Worm (Caenorhabditis elegans) whole organism, L4/young adult: Measurements from ENCODE around the gene sds-22.
A peak's percentile ranks its signal among the peaks of the same experiment; 100 is the strongest.

ENCODE experiments used
- W03F9.2 ChIP-seq: fragments of 150-350 bp; optimal IDR thresholded peaks from 2 replicates; lab custom pipeline; 2014; ENCODE audit warnings: missing biosample characterization, missing genetic modification characterization
- dao-5 ChIP-seq: sonication (generic microtip); optimal IDR thresholded peaks from 2 replicates; lab custom pipeline; 2016; ENCODE audit warnings: missing genotype, missing genetic modification characterization, moderate library complexity, missing compliant biosample characterization
- him-1 ChIP-seq: sonication (generic microtip); optimal IDR thresholded peaks from 2 replicates; lab custom pipeline; 2016; ENCODE audit warnings: missing genotype, missing genetic modification reagents, missing genetic modification characterization, missing compliant biosample characterization

sds-22 gene

DNA sequence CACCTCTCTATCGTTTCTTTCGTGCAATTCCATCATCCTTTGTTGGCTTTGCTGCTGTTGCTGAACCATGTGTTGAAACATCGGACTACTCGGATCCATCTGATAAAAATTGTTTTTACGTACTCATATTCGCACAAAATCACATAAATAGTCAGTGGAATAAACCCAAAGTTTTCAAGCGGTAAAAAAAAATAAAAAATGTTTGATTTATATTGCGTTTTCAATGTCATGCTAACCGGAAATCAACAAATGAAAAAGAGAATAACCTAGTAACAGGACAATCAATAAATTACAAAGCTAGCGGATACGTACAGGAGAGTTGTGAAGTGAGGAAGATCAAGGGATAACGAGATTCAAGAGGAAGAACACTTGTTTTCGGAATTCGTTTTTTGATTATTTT lies 3.3 kb upstream of the sds-22 start, which contains the start of gene mdt-10:
Gene mdt-10, minus strand, starts transcription at position 101 of the 400 bp plus-strand sequence.
- TF ChIP-seq dao-5 (no peak), W03F9.2 (no peak), him-1 (tag; lab: Kevin White, UChicago) (no peak)

DNA sequence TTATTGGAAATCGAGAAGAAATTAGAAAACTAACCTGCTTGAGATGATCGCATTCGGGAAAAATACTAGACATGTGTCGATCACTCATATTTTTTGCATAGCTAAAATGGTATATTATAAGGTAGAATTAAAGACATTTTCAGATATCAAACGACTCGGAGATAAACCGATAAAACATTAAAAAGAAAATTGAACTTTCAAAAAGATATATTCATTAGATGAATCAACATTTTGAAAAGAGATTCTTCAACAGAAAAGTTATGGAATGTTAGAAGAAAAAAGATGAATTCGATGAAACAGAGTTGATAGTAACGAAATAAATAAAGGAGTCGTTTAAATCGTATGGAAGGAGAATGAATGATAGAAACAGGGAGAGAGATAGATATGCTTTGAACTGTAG lies 2.6 kb upstream of the sds-22 start, which contains the start of gene mdmh-35:
Gene mdmh-35, minus strand, starts transcription at position 101 of the 400 bp plus-strand sequence.
- TF ChIP-seq dao-5 (no peak), W03F9.2 (no peak), him-1 (tag; lab: Kevin White, UChicago) (no peak)

DNA sequence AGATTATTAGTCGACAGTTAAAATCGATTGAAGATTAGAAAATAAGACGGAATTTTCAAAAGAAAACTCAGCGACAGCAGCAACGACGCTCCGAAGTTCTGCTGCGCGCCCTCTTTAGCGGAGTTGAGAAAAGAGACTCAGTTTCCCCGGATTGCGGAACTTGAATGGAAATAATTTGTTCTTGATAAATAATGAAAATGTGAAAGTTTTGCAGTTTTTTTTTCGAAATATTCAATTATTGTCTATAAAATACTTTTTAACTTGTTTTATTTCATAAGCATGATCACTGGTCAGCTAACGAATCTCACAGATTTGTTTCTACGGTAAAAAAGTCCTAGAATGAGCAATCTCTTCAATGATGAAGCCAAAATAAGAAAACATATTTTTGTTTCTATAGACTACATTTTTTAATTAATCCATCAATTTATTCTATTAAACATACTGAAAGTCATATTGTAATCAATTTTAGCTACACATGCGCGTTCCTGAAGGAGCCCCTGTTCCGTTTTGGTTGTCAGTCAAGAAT lies 653 bp upstream of the sds-22 start, which contains the start of the genes cec-3 and T09A5.15:
Gene cec-3, minus strand, starts transcription at position 116 of the 526 bp plus-strand sequence.
Gene T09A5.15, plus strand, starts transcription at position 476 of the 526 bp plus-strand sequence.
- no peak for TF ChIP-seq dao-5
- no peak for TF ChIP-seq him-1 (tag; lab: Kevin White, UChicago)
- peak; percentile 4 for TF ChIP-seq W03F9.2

DNA sequence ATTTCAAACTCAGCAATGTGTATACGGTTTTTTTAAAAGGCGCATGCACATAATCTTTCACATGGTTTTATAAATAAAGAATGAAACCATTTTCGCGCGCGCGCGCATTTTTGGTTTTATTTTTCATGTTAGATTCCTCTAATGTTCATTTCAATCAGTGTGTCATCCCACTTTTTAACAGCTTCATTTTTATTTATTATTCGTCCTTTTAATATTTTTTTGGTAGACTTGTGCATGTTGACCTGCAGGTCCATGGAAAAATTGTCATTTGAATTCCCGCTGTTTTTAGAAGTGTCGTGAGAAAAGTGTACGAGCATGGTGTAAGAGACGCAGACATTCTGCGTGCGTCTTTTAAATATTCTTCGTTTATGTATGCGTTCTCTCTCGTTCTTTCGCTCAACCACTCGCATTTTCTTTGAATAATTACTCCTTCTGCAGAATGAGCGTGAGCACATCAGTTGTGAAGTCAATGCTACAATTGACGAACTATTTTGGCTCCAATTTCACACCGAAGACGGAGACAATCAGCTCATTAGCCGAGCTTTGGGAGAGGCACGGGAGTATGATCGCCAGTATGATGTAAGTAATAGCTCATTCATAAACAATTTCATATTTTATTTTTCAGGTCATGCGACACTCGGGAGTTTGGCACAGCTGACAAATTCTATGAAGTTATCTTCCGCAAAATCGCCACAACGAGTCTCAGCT lies 2.2 kb downstream of the sds-22 start, which contains the start of gene lin-5:
Gene lin-5, plus strand, starts transcription at position 354 of the 708 bp plus-strand sequence.
- TF ChIP-seq W03F9.2 (peak; percentile 68), him-1 (tag; lab: Kevin White, UChicago) (no peak), dao-5 (no peak)

DNA sequence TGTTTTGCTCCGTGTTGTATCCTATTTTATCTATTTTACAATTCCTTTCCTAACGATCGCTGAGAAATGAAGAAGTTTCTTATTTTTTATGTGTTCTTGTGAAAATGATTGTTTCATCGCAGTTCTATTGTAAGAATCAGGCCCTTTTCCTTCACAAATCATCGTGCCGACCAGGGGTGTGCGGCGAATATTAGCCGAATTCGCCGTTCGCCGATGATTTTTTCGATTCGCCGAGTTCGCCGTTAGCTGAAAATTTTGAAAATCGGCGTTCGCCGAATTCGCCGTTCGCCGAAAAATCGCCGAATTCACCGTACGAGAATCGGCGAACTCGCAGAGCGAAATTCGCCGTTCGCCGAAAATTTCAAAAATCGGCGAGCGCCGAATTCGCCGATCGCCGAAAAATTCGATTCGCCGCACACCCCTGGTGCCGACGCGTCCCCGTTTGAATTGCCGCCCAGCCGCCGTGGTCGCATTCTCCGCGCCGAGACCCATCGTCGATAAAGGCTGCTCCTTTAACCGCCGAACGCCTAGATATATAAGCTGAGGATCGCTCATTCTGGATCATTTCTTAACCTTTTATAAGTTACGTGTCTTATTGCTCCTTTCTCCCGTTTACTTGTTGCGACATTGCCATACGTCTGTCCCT lies 5.4 kb downstream of the sds-22 start:
- TF ChIP-seq dao-5: no peak
- no peak for TF ChIP-seq W03F9.2
- TF ChIP-seq him-1 (tag; lab: Kevin White, UChicago): no peak

DNA sequence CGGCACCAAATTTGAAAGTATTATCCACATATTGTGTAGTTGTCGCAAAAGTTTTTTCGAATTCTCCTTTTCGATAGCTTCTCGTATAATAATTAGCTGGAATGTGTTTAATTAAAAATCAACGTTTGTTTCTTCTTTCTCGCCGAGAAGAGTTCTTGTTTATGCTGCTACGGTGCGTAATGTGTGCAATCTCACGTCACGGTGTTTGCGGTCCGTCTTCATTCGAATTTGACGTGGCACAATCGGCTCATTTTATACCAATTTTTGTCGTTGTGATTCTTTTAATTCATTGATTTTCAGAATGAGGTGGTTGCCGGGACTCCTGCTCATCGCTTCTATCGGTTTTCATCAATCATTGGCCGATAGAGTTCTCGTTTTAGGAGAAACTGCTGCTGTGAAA lies 6.0 kb downstream of the sds-22 start, which contains the start of gene ostb-1:
Gene ostb-1, plus strand, starts transcription at position 301 of the 400 bp plus-strand sequence.
- TF ChIP-seq W03F9.2 (no peak), him-1 (tag; lab: Kevin White, UChicago) (no peak), dao-5 (no peak)

DNA sequence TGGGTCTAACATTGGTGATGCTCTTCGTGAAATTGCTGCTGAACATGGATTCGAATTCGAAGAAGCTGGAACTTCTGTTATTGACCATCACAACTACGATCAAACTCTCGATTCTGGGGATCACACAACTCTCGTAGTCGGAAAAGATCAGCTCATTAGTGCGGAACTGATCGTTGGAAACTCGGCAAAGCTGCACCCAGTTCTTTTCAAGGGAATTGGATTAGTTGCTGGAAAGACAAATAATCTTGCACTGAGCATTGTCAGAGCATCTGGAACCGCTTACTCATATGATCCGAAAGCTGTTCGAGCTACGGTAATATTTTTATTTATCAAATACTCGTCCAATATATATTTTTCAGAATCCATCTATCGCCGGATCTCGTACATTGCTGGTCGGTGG lies 6.7 kb downstream of the sds-22 start:
- TF ChIP-seq W03F9.2 (no peak), him-1 (tag; lab: Kevin White, UChicago) (no peak), dao-5 (no peak)

DNA sequence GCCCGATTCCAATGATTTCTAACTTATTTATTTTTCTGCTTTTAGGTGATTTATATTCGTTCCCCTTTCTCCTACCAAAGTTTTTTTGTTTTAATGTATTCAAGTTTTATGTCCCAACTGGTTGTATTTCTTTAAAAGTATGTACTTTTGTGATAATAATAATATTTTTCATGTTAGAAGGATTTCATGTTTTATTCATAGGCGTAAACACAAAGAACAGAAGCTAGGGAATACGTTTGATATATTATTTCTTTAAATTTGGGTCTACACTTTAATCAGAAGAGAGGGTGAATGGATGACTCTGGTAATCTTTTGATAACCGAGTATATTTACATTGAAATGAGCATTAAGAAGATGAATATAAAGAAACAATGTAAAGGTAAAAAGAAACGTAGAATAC lies 7.9 kb downstream of the sds-22 start:
- no peak for TF ChIP-seq him-1 (tag; lab: Kevin White, UChicago)
- TF ChIP-seq dao-5: no peak
- TF ChIP-seq W03F9.2: no peak

DNA sequence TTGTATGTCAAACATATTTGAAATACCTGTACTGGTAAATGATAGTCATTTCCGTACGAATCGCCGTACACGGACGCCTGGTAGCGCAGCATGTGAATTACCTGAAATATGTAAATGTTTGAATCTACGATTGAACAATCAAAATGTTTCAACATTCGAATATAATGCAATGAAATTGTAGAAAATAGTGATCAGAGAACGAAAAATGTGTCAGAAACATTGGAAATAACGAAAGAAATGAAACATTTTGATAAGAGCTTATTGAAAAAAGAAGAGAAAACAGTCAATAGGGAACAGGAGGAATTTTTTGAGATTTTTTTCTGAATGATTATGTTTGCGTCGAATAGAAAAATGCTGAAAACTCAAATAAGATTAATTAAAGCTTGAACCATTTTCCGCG lies 11.9 kb downstream of the sds-22 start, which contains the start of gene ztf-17:
Gene ztf-17, minus strand, starts transcription at position 101 of the 400 bp plus-strand sequence.
- TF ChIP-seq dao-5 (no peak), him-1 (tag; lab: Kevin White, UChicago) (no peak), W03F9.2 (no peak)

DNA sequence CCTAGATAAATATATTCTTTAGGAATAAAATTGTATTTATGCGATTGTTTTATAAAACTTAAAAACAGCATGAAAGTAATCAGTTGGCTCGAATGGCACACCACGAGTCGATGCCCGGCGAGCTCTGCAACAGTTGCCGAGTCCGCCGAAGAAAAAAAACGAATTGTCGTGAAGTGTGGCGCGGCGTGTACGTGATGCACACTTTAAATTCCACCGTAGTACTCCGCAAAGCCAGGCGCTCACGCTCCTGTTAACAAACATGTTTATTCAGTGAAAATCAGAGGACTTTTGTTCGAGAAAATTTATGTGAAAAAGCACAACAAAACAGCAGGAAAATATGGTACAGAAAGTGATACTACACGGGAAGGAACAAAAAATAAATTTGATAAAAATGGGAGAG lies 12.4 kb downstream of the sds-22 start:
- no peak for TF ChIP-seq dao-5
- no peak for TF ChIP-seq him-1 (tag; lab: Kevin White, UChicago)
- TF ChIP-seq W03F9.2: peak; percentile 3

DNA sequence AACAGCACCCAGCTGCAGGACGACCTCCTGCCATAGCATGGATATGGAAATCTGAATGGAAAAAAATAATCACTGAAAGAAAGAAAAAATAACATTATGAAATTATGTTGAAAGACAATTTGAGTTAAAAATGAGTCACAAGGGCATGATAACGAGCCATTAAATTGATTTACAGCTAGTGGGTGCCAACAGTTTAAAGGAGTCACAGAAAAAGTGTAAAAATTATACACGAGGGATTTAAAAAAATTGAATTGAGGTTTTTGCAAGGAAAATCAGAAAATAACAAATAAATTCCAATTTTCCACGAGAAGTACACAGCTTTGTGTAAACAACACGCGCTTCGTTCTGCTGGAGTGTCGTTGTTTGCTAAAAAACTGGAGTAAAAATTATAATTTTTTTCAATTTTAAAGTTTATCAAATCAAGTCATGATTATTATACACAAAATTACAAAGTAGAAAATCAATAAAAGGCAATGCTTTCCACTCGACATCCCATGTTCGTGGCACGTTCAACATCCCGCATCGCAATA lies 15.7 kb downstream of the sds-22 start, which contains the start of gene T01H3.3:
Gene T01H3.3, minus strand, starts transcription at position 51 of the 530 bp plus-strand sequence.
- TF ChIP-seq him-1 (tag; lab: Kevin White, UChicago) (no peak), W03F9.2 (peak; percentile 20)

DNA sequence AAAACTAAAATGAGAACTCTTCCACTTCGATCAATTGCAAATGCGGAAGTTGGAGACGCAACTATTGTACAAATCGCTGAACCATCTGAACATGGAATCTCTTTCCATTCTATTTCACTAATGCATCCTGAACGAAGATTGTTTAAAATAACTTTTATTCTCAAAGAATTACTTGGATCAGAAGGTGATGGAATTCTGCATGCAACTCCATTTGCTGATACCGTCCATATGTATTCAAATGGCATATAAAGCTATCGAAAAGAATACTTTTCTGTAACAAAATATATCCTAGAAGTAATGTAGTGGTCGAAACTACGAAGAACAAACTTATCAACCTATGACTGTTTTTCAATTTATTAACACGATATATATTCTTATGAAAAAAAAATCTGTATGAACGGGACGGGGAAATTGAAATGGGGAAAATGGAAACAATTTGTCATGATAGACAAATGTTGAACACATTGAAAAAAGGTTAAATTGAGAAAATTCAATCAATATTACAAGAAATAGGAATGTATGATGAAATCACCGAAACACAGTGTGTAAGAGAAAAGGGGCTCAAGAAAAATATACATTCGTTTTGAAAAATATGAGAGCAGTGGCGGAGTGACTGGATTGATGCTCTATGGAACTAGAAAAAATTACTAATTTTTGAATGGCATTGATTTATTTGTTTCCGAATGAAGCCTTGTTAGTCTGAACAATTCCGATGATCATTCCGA lies 19.7 kb downstream of the sds-22 start, which contains the start of gene T01H3.2:
Gene T01H3.2, minus strand, starts transcription at position 251 of the 725 bp plus-strand sequence.
- no peak for TF ChIP-seq dao-5
- TF ChIP-seq W03F9.2: no peak
- TF ChIP-seq him-1 (tag; lab: Kevin White, UChicago): no peak

DNA sequence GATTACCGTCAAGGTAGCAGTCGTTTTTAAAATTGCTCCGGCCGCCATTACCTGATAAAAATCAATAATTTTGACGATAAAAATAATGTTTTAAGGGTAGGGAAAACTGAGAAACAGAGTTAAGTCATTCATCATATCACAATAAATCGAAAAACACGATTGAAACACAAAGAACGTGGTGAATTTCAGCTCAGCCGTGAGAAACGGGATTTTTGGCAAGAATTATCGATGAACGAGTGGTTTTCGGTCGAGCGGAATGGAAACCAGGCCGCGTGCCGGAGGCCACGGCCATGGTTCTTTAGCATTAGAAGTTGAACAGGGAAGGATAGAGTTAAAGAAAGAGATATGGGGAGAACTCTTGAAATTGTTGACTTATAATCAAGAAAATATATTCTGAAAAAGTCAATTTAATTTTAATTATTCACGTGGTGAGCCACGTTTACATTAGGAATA lies 21.1 kb downstream of the sds-22 start, which contains the start of the genes vha-4 and T01H3.5:
Gene vha-4, minus strand, starts transcription at position 51 of the 453 bp plus-strand sequence.
Gene T01H3.5, plus strand, starts transcription at position 351 of the 453 bp plus-strand sequence.
- TF ChIP-seq W03F9.2: no peak
- no peak for TF ChIP-seq him-1 (tag; lab: Kevin White, UChicago)
- TF ChIP-seq dao-5: no peak
